Fruit fly (Drosophila melanogaster) whole organism, embryonic: Measurements from ENCODE around the gene CG13075.

Source experiments
- Atf6 ChIP-seq: fragments of 200-800 bp; sonication (Bioruptor generic); IDR thresholded peaks from 2 replicates; pipeline ENCODE4 v1.3.6; 2022; ENCODE audit warnings: missing biosample characterization, missing genetic modification characterization
- CG10209 ChIP-seq: fragments of 200-800 bp; sonication (Bioruptor generic); optimal IDR thresholded peaks from 3 replicates; lab custom pipeline; 2017; ENCODE audit warnings: missing biosample characterization, mild to moderate bottlenecking, missing genetic modification characterization, missing genetic modification reagents
- CG10565 ChIP-seq: fragments of 200-800 bp; sonication (Bioruptor generic); optimal IDR thresholded peaks from 3 replicates; lab custom pipeline; 2016; ENCODE audit warnings: missing biosample characterization, mild to moderate bottlenecking, missing genetic modification characterization
- CG11093 ChIP-seq: fragments of 200-800 bp; sonication (Bioruptor generic); IDR thresholded peaks from 3 replicates; pipeline ENCODE4 v1.3.6; 2022; ENCODE audit warnings: missing biosample characterization, missing genetic modification characterization
- CG11247 ChIP-seq: fragments of 200-800 bp; sonication (Bioruptor generic); IDR thresholded peaks from 2 replicates; pipeline ENCODE4 v1.3.6; 2022; ENCODE audit warnings: missing biosample characterization, missing genetic modification characterization
- CG15269 ChIP-seq: fragments of 200-800 bp; sonication (Bioruptor generic); optimal IDR thresholded peaks from 2 replicates; lab custom pipeline; 2018; ENCODE audit warnings: missing biosample characterization, mild to moderate bottlenecking, missing genetic modification characterization, moderate library complexity
- CG1602 ChIP-seq: fragments of 200-800 bp; sonication (Bioruptor generic); optimal IDR thresholded peaks from 3 replicates; lab custom pipeline; 2016; ENCODE audit warnings: missing biosample characterization, missing genetic modification characterization
- CG1647 ChIP-seq: fragments of 200-800 bp; sonication (Bioruptor generic); optimal IDR thresholded peaks from 3 replicates; lab custom pipeline; 2016; ENCODE audit warnings: missing biosample characterization, missing genetic modification characterization
- CG17385 ChIP-seq: fragments of 200-800 bp; sonication (Bioruptor generic); optimal IDR thresholded peaks from 3 replicates; lab custom pipeline; 2018; ENCODE audit warnings: missing biosample characterization, mild to moderate bottlenecking, missing genetic modification characterization
- CG17568 ChIP-seq: fragments of 200-800 bp; sonication (Bioruptor generic); optimal IDR thresholded peaks from 2 replicates; lab custom pipeline; 2018; ENCODE audit warnings: missing biosample characterization, mild to moderate bottlenecking, missing genetic modification characterization, moderate library complexity
- CG17612 ChIP-seq: fragments of 200-800 bp; sonication (Bioruptor generic); IDR thresholded peaks from 2 replicates; pipeline ENCODE4 v1.3.6; 2022; ENCODE audit warnings: missing biosample characterization, missing genetic modification characterization
- CG2889 ChIP-seq: fragments of 200-800 bp; sonication (Bioruptor generic); IDR thresholded peaks from 3 replicates; pipeline ENCODE4 v1.3.6; 2022; ENCODE audit warnings: missing biosample characterization, missing genetic modification characterization
- CG31365 ChIP-seq: fragments of 200-800 bp; sonication (Bioruptor generic); optimal IDR thresholded peaks from 2 replicates; lab custom pipeline; 2018; ENCODE audit warnings: missing biosample characterization, mild to moderate bottlenecking, missing genetic modification characterization
- CG31388 ChIP-seq: fragments of 200-800 bp; sonication (Bioruptor generic); optimal IDR thresholded peaks from 2 replicates; lab custom pipeline; 2016; ENCODE audit warnings: missing biosample characterization, missing genetic modification characterization
- CG3726 ChIP-seq: fragments of 200-800 bp; sonication (Bioruptor generic); IDR thresholded peaks from 3 replicates; pipeline ENCODE4, ENCODE4 v1.3.6; 2022; ENCODE audit warnings: missing biosample characterization, missing genetic modification characterization
- CG3847 ChIP-seq: fragments of 200-800 bp; sonication (Bioruptor generic); IDR thresholded peaks from 2 replicates; pipeline ENCODE4 v1.3.6; 2022; ENCODE audit warnings: missing biosample characterization, missing genetic modification characterization
- CG4360 ChIP-seq: fragments of 200-800 bp; sonication (Bioruptor generic); IDR thresholded peaks from 2 replicates; pipeline ENCODE4 v1.3.6; 2022; ENCODE audit warnings: missing biosample characterization, missing genetic modification characterization
- CG43689 ChIP-seq: fragments of 200-800 bp; sonication (Bioruptor generic); IDR thresholded peaks from 2 replicates; pipeline ENCODE4 v1.3.6; 2022; ENCODE audit warnings: missing biosample characterization, missing genetic modification characterization
- CG5180 ChIP-seq: fragments of 200-800 bp; sonication (Bioruptor generic); optimal IDR thresholded peaks from 3 replicates; lab custom pipeline; 2017; ENCODE audit warnings: missing biosample characterization, missing genetic modification characterization, mild to moderate bottlenecking, moderate library complexity, missing genetic modification reagents
- CG5245 ChIP-seq: fragments of 200-800 bp; sonication (Bioruptor generic); optimal IDR thresholded peaks from 3 replicates; lab custom pipeline; 2016; ENCODE audit warnings: missing biosample characterization, missing genetic modification characterization
- CG6791 ChIP-seq: fragments of 200-800 bp; sonication (Bioruptor generic); IDR thresholded peaks from 3 replicates; pipeline ENCODE4 v1.3.6; 2022; ENCODE audit warnings: missing biosample characterization, missing genetic modification characterization; ENCODE audit not compliant: partially characterized antibody
- CG9609 ChIP-seq: fragments of 200-800 bp; sonication (Bioruptor generic); optimal IDR thresholded peaks from 3 replicates; lab custom pipeline; 2016; ENCODE audit warnings: missing biosample characterization, missing genetic modification characterization
- Dip3 ChIP-seq: fragments of 200-800 bp; sonication (Bioruptor generic); optimal IDR thresholded peaks from 3 replicates; lab custom pipeline; 2016; ENCODE audit warnings: missing biosample characterization, missing genetic modification characterization
- Ets65A ChIP-seq: fragments of 200-800 bp; sonication (Bioruptor generic); peaks from one replicate; lab custom pipeline; 2016; ENCODE audit warnings: missing biosample characterization, missing genetic modification characterization
- HLHmδ ChIP-seq: fragments of 200-800 bp; sonication (Bioruptor generic); optimal IDR thresholded peaks from 2 replicates; lab custom pipeline; 2018; ENCODE audit warnings: missing biosample characterization, mild to moderate bottlenecking, missing genetic modification characterization, moderate library complexity
- Hey ChIP-seq: fragments of 200-800 bp; sonication (Bioruptor generic); optimal IDR thresholded peaks from 3 replicates; lab custom pipeline; 2018; ENCODE audit warnings: missing biosample characterization, mild to moderate bottlenecking, missing genetic modification characterization
- Jarid2 ChIP-seq: fragments of 200-800 bp; sonication (Bioruptor generic); optimal IDR thresholded peaks from 3 replicates; lab custom pipeline; 2017; ENCODE audit warnings: mild to moderate bottlenecking, missing biosample characterization, missing genetic modification reagents, missing genetic modification characterization
- Neu2 ChIP-seq: fragments of 200-800 bp; sonication (Bioruptor generic); optimal IDR thresholded peaks from 3 replicates; lab custom pipeline; 2016; ENCODE audit warnings: missing biosample characterization, missing genetic modification characterization, borderline replicate concordance
- Sox100B ChIP-seq: fragments of 200-800 bp; sonication (Bioruptor generic); optimal IDR thresholded peaks from 3 replicates; lab custom pipeline; 2018; ENCODE audit warnings: missing biosample characterization, mild to moderate bottlenecking, missing genetic modification characterization
- Spps ChIP-seq: fragments of 200-800 bp; sonication (Bioruptor generic); optimal IDR thresholded peaks from 2 replicates; lab custom pipeline; 2018; ENCODE audit warnings: missing biosample characterization, mild to moderate bottlenecking, missing genetic modification characterization
- bsh ChIP-seq, 2 experiments: fragments of 200-800 bp; sonication (Bioruptor generic); optimal IDR thresholded peaks; 2 replicates each; lab custom pipeline; 2017 to 2018; ENCODE audit warnings: mild to moderate bottlenecking in 2 of 2, missing biosample characterization in 2 of 2, missing genetic modification characterization in 2 of 2, moderate library complexity in 1 of 2
- chm ChIP-seq: fragments of 200-800 bp; sonication (Bioruptor generic); IDR thresholded peaks from 2 replicates; pipeline ENCODE4 v1.3.6; 2022; ENCODE audit warnings: missing biosample characterization, missing genetic modification characterization
- crp ChIP-seq, 2 experiments: fragments of 200-800 bp; sonication (Bioruptor generic); optimal IDR thresholded peaks; 2 replicates in 1 of 2; 3 replicates in 1 of 2; lab custom pipeline; 2017; ENCODE audit warnings: missing biosample characterization in 2 of 2, missing genetic modification characterization in 2 of 2, mild to moderate bottlenecking in 1 of 2, moderate library complexity in 1 of 2
- dmrt11E ChIP-seq: fragments of 200-800 bp; sonication (Bioruptor generic); optimal IDR thresholded peaks from 3 replicates; lab custom pipeline; 2018; ENCODE audit warnings: missing biosample characterization, mild to moderate bottlenecking, missing genetic modification characterization, moderate library complexity
- gce ChIP-seq: fragments of 200-800 bp; sonication (Bioruptor generic); IDR thresholded peaks from 3 replicates; pipeline ENCODE4 v1.3.6; 2022; ENCODE audit warnings: missing biosample characterization, missing genetic modification characterization
- gcm2 ChIP-seq: fragments of 200-800 bp; sonication (Bioruptor generic); optimal IDR thresholded peaks from 2 replicates; lab custom pipeline; 2016; ENCODE audit warnings: missing biosample characterization, missing genetic modification characterization
- hkb ChIP-seq, 2 experiments: fragments of 200-800 bp in 1 of 2; fragments of >200 bp in 1 of 2; sonication (Bioruptor generic) in 1 of 2; IDR thresholded peaks in 1 of 2; optimal IDR thresholded peaks in 1 of 2; 2 replicates each; pipeline versions ENCODE4 v1.3.6 to Lab custom; 2017 to 2022; ENCODE audit warnings: missing biosample characterization in 1 of 2, missing genetic modification characterization in 1 of 2
- insv ChIP-seq, 2 experiments: fragments of 200-800 bp; sonication (Bioruptor generic); optimal IDR thresholded peaks; 3 replicates each; lab custom pipeline; 2016 to 2018; ENCODE audit warnings: missing biosample characterization in 2 of 2, missing genetic modification characterization in 2 of 2
- kah ChIP-seq: fragments of 200-800 bp; sonication (Bioruptor generic); optimal IDR thresholded peaks from 2 replicates; lab custom pipeline; 2018; ENCODE audit warnings: missing biosample characterization, mild to moderate bottlenecking, missing genetic modification characterization
- lmd ChIP-seq: fragments of 200-800 bp; sonication (Bioruptor generic); IDR thresholded peaks from 2 replicates; pipeline ENCODE4 v1.3.6; 2022; ENCODE audit warnings: missing biosample characterization, missing genetic modification characterization
- nerfin-1 ChIP-seq: fragments of 200-800 bp; sonication (Bioruptor generic); optimal IDR thresholded peaks from 3 replicates; lab custom pipeline; 2019; ENCODE audit warnings: missing biosample characterization, mild to moderate bottlenecking, missing genetic modification characterization, moderate library complexity
- nerfin-2 ChIP-seq: fragments of 200-800 bp; sonication (Bioruptor generic); IDR thresholded peaks from 2 replicates; pipeline ENCODE4 v1.3.6; 2022; ENCODE audit warnings: missing biosample characterization, missing genetic modification characterization; ENCODE audit not compliant: partially characterized antibody
- onecut ChIP-seq: fragments of 200-800 bp; sonication (Bioruptor generic); IDR thresholded peaks from 2 replicates; pipeline ENCODE4 v1.3.6; 2022; ENCODE audit warnings: missing biosample characterization, missing genetic modification characterization
- pnt ChIP-seq: fragments of 200-800 bp; sonication (Bioruptor generic); optimal IDR thresholded peaks from 3 replicates; lab custom pipeline; 2016; ENCODE audit warnings: missing biosample characterization, missing genetic modification characterization
- psq ChIP-seq: fragments of 200-800 bp; sonication (Bioruptor generic); optimal IDR thresholded peaks from 2 replicates; lab custom pipeline; 2017; ENCODE audit warnings: missing biosample characterization, missing genetic modification characterization
- ranshi ChIP-seq: fragments of 200-800 bp; sonication (Bioruptor generic); IDR thresholded peaks from 2 replicates; pipeline ENCODE4 v1.3.6; 2022; ENCODE audit warnings: missing biosample characterization, missing genetic modification characterization
- sens-2 ChIP-seq: fragments of 200-800 bp; sonication (Bioruptor generic); IDR thresholded peaks from 2 replicates; pipeline ENCODE4 v1.3.6; 2022; ENCODE audit warnings: missing biosample characterization, missing genetic modification characterization
- tna ChIP-seq: fragments of 200-800 bp; sonication (Bioruptor generic); IDR thresholded peaks from 2 replicates; pipeline ENCODE4 v1.3.6; 2022; ENCODE audit warnings: missing biosample characterization, missing genetic modification characterization; ENCODE audit not compliant: partially characterized antibody

CG13075 gene

DNA sequence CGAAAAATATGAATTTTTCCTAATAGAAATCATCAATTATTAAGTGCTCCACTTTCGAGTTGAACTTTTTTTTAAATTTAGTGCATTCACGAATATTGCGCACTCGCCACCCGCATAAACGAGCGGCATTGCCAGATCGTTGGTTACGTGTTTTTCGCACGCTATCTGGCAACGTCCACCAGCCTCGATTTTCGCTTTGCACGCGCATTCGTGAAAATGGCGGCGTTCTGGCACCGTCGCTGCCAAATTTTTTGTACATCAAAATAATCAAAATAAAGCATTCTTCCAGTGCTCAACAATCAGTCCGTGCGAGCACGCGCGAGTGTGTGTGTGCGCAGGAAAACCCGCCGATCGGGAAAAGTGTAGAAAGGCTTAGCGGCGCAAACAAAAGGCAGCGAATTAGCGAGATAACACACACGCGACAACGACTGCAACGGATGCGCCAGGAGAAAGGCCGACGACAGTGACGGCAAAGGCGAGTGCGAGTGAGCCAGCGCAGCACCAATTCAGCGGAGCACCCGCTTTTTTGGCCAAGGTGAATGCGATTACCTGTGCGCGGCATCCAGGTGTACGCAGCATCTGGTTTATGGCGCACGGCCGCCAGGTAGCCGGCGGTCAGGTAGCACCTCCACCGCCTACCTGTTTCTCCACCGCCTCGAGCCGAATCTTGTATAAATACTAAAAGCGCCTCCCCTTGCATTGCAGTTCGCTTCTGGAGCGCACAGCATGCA, 30.0 kb downstream of the CG13075 start (continued):
- TF ChIP-seq CG17385 (GFP tag; lab: Kevin White, UChicago) (no peak), CG10565 (GFP tag; lab: Kevin White, UChicago) (peak; percentile 39), gcm2 (GFP tag; lab: Kevin White, UChicago) (no peak), nerfin-1 (tag; lab: Kevin White, UChicago) (peak; percentile 78), CG1647 (peak; percentile 57), CG9609 (peak; percentile 85), ranshi (GFP tag; lab: Robert Waterston, UW) (peak; percentile 75; the same call in 1 of the 2 replicates), CG2889 (GFP tag; lab: Robert Waterston, UW) (no peak), tna (GFP tag; lab: Robert Waterston, UW) (peak; percentile 18; the same call in 1 of the 2 replicates), Ets65A (GFP tag; lab: Kevin White, UChicago) (peak; percentile 98), CG17612 (GFP tag; lab: Robert Waterston, UW) (no peak), CG31365 (tag; lab: Kevin White, UChicago) (peak; percentile 69), CG43689 (GFP tag; lab: Robert Waterston, UW) (no peak), crp (GFP tag; optimal IDR thresholded peaks at IDR 0.05; lab: Kevin White, UChicago) (peak in 1 of 2 experiments; percentile 32), CG31388 (no peak), kah (GFP tag; lab: Kevin White, UChicago) (peak; percentile 45), CG11093 (peak; percentile 57; the same call in 1 of the 3 replicates), Atf6 (peak; percentile 85), lmd (peak; percentile 82; the same call in 1 of the 2 replicates), pnt (GFP tag; lab: Kevin White, UChicago) (peak; percentile 75), gce (GFP tag; lab: Robert Waterston, UW) (peak; percentile 53; the same call in 1 of the 3 replicates), CG1602 (GFP tag; lab: Kevin White, UChicago) (peak; percentile 74), CG4360 (peak; percentile 48), nerfin-2 (GFP tag; lab: Robert Waterston, UW) (peak; percentile 35; the same call in 1 of the 2 replicates), hkb (optimal IDR thresholded peaks at IDR 0.05; lab: Kevin White, UChicago) (no peak), hkb (GFP tag; IDR thresholded peaks at IDR 0.05; lab: Robert Waterston, UW) (peak; percentile 90), CG6791 (GFP tag; lab: Robert Waterston, UW) (peak; percentile 47; the same call in 2 of the 3 replicates), CG3847 (GFP tag; lab: Robert Waterston, UW) (peak; percentile 89), bsh (GFP tag; optimal IDR thresholded peaks at IDR 0.05; lab: Kevin White, UChicago) (peak; percentile 41 to 71), CG5245 (GFP tag; lab: Kevin White, UChicago) (peak; percentile 59), sens-2 (GFP tag; lab: Robert Waterston, UW) (0 out of 2 replicates have a peak, but pooled peaks have one; percentile 50), psq (GFP tag; lab: Kevin White, UChicago) (peak; percentile 91), CG15269 (tag; lab: Kevin White, UChicago) (no peak), Neu2 (GFP tag; lab: Kevin White, UChicago) (no peak), HLHmδ (GFP tag; lab: Kevin White, UChicago) (peak; percentile 46), Dip3 (GFP tag; lab: Kevin White, UChicago) (peak; percentile 86), CG10209 (GFP tag; lab: Kevin White, UChicago) (peak; percentile 84), CG17568 (GFP tag; lab: Kevin White, UChicago) (no peak), CG5180 (GFP tag; lab: Kevin White, UChicago) (no peak), chm (GFP tag; lab: Robert Waterston, UW) (peak; percentile 88), Spps (tag; lab: Kevin White, UChicago) (no peak), Hey (tag; lab: Kevin White, UChicago) (no peak), CG3726 (GFP tag; lab: Robert Waterston, UW) (no peak), Sox100B (GFP tag; lab: Kevin White, UChicago) (no peak), CG11247 (peak; percentile 56), onecut (GFP tag; lab: Robert Waterston, UW) (peak; percentile 72), Jarid2 (GFP tag; lab: Kevin White, UChicago) (no peak), dmrt11E (peak; percentile 66), insv (GFP tag; optimal IDR thresholded peaks at IDR 0.05; lab: Kevin White, UChicago) (peak; percentile 12 to 65)
